Fruit fly (Drosophila melanogaster) whole organism, prepupa: ENCODE measurements around the gene CG15824.

Experiments
- CG11294 ChIP-seq: fragments of 200-800 bp; sonication (Bioruptor generic); IDR thresholded peaks from 2 replicates; pipeline ENCODE4 v1.3.6; 2022; ENCODE audit warnings: missing biosample characterization, missing genetic modification characterization
- CG15336 ChIP-seq: fragments of 200-800 bp; sonication (Bioruptor generic); IDR thresholded peaks from 2 replicates; pipeline ENCODE4 v1.3.6; 2022; ENCODE audit warnings: missing biosample characterization, missing genetic modification characterization
- CG7368 ChIP-seq: fragments of 200-800 bp; sonication (Bioruptor generic); optimal IDR thresholded peaks from 3 replicates; lab custom pipeline; 2016; ENCODE audit warnings: missing biosample characterization, missing genetic modification characterization
- Eip75B ChIP-seq: fragments of 200-800 bp; sonication (Bioruptor generic); optimal IDR thresholded peaks from 3 replicates; lab custom pipeline; 2016; ENCODE audit warnings: missing biosample characterization, missing genetic modification characterization
- Hr39 ChIP-seq: fragments of 200-800 bp; sonication (Bioruptor generic); optimal IDR thresholded peaks from 2 replicates; lab custom pipeline; 2016; ENCODE audit warnings: missing biosample characterization, missing genetic modification characterization
- Hr4 ChIP-seq: fragments of 200-800 bp; sonication (Bioruptor generic); optimal IDR thresholded peaks from 3 replicates; lab custom pipeline; 2016; ENCODE audit warnings: missing biosample characterization, missing genetic modification characterization
- cyc ChIP-seq: fragments of 200-800 bp; sonication (Bioruptor generic); optimal IDR thresholded peaks from 3 replicates; lab custom pipeline; 2016; ENCODE audit warnings: missing biosample characterization, missing genetic modification characterization
- lz ChIP-seq: fragments of 200-800 bp; sonication (Bioruptor generic); optimal IDR thresholded peaks from 3 replicates; lab custom pipeline; 2016; ENCODE audit warnings: missing biosample characterization, missing genetic modification characterization
- svp ChIP-seq: fragments of 200-800 bp; sonication (Bioruptor generic); peaks from one replicate; lab custom pipeline; 2016; ENCODE audit warnings: missing biosample characterization, missing genetic modification characterization

- TF ChIP-seq Hr39 (GFP tag; lab: Kevin White, UChicago) (no peak), svp (GFP tag; lab: Kevin White, UChicago) (peak; percentile 68), CG15336 (GFP tag; lab: Robert Waterston, UW) (no peak), Eip75B (no peak), CG7368 (GFP tag; lab: Kevin White, UChicago) (no peak), CG11294 (no peak), cyc (GFP tag; lab: Kevin White, UChicago) (no peak), Hr4 (GFP tag; lab: Kevin White, UChicago) (no peak), lz (GFP tag; lab: Kevin White, UChicago) (peak; percentile 14)
Measured at dm6 chr2L:871419-871846, 13.5 kb downstream of the CG15824 start.
